Fruit fly (Drosophila melanogaster) whole organism, embryonic: ENCODE results near the gene Rexo5.

Experiments
- CG10274 ChIP-seq: fragments of 200-800 bp; sonication (Bioruptor generic); optimal IDR thresholded peaks from 3 replicates; lab custom pipeline; 2017; ENCODE audit warnings: missing biosample characterization, mild to moderate bottlenecking, missing genetic modification characterization
- CG10321 ChIP-seq: fragments of 200-800 bp; sonication (Bioruptor generic); IDR thresholded peaks from 2 replicates; pipeline ENCODE4 v1.3.6; 2022; ENCODE audit warnings: missing biosample characterization, missing genetic modification characterization
- CG11456 ChIP-seq: fragments of 200-800 bp; sonication (Bioruptor generic); IDR thresholded peaks from 3 replicates; pipeline ENCODE4 v1.3.6; 2022; ENCODE audit warnings: missing biosample characterization, missing genetic modification characterization
- CG11560 ChIP-seq: fragments of 200-800 bp; sonication (Bioruptor generic); IDR thresholded peaks from 3 replicates; pipeline ENCODE4 v1.3.6; 2022; ENCODE audit warnings: missing biosample characterization, missing genetic modification characterization
- CG11696 ChIP-seq: fragments of 200-800 bp; sonication (Bioruptor generic); IDR thresholded peaks from 2 replicates; pipeline ENCODE4 v1.3.6; 2022; ENCODE audit warnings: missing biosample characterization, missing genetic modification characterization
- CG12391 ChIP-seq: fragments of 200-800 bp; sonication (Bioruptor generic); optimal IDR thresholded peaks from 3 replicates; lab custom pipeline; 2018; ENCODE audit warnings: missing biosample characterization, mild to moderate bottlenecking, missing genetic modification characterization, moderate library complexity
- CG13775 ChIP-seq: fragments of 200-800 bp; sonication (Bioruptor generic); optimal IDR thresholded peaks from 3 replicates; lab custom pipeline; 2017; ENCODE audit warnings: missing biosample characterization, mild to moderate bottlenecking, missing genetic modification characterization
- CG14441 ChIP-seq: fragments of 200-800 bp; sonication (Bioruptor generic); IDR thresholded peaks from 2 replicates; pipeline ENCODE4 v1.3.6; 2022; ENCODE audit warnings: missing biosample characterization, missing genetic modification characterization
- CG14667 ChIP-seq: fragments of 200-800 bp; sonication (Bioruptor generic); IDR thresholded peaks from 2 replicates; pipeline ENCODE4 v1.3.6; 2022; ENCODE audit warnings: missing biosample characterization, missing genetic modification characterization
- CG1603 ChIP-seq: fragments of 200-800 bp; sonication (Bioruptor generic); optimal IDR thresholded peaks from 2 replicates; lab custom pipeline; 2019; ENCODE audit warnings: missing biosample characterization, mild to moderate bottlenecking, missing genetic modification characterization, moderate library complexity
- CG17328 ChIP-seq: fragments of 200-800 bp; sonication (Bioruptor generic); IDR thresholded peaks from 2 replicates; pipeline ENCODE4 v1.3.6; 2022; ENCODE audit warnings: missing biosample characterization, missing genetic modification characterization
- CG1832 ChIP-seq: fragments of 200-800 bp; sonication (Bioruptor generic); optimal IDR thresholded peaks from 2 replicates; lab custom pipeline; 2017; ENCODE audit warnings: missing biosample characterization, mild to moderate bottlenecking, missing genetic modification characterization, inconsistent platforms
- CG2202 ChIP-seq: fragments of 200-800 bp; sonication (Bioruptor generic); optimal IDR thresholded peaks from 2 replicates; lab custom pipeline; 2018; ENCODE audit warnings: missing biosample characterization, mild to moderate bottlenecking, missing genetic modification characterization
- CG32767 ChIP-seq: fragments of 200-800 bp; sonication (Bioruptor generic); IDR thresholded peaks from 2 replicates; pipeline ENCODE4 v1.3.6; 2022; ENCODE audit warnings: missing biosample characterization, missing genetic modification characterization
- CG3407 ChIP-seq: fragments of 200-800 bp; sonication (Bioruptor generic); optimal IDR thresholded peaks from 2 replicates; lab custom pipeline; 2018; ENCODE audit warnings: missing biosample characterization, mild to moderate bottlenecking, missing genetic modification characterization
- CG34422 ChIP-seq: fragments of 200-800 bp; sonication (Bioruptor generic); IDR thresholded peaks from 3 replicates; pipeline ENCODE4 v1.3.6; 2022; ENCODE audit warnings: missing biosample characterization, missing genetic modification characterization
- CG4282 ChIP-seq: fragments of 200-800 bp; sonication (Bioruptor generic); optimal IDR thresholded peaks from 2 replicates; lab custom pipeline; 2016; ENCODE audit warnings: missing biosample characterization, missing genetic modification characterization
- CG4404 ChIP-seq: fragments of 200-800 bp; sonication (Bioruptor generic); IDR thresholded peaks from 2 replicates; pipeline ENCODE4 v1.3.6; 2022; ENCODE audit warnings: missing biosample characterization, missing genetic modification characterization
- CG6689 ChIP-seq: fragments of 200-800 bp; sonication (Bioruptor generic); IDR thresholded peaks from 2 replicates; pipeline ENCODE4 v1.3.6; 2022; ENCODE audit warnings: missing biosample characterization, missing genetic modification characterization
- CG7372 ChIP-seq: fragments of 200-800 bp; sonication (Bioruptor generic); IDR thresholded peaks from 2 replicates; pipeline ENCODE4 v1.3.6; 2022; ENCODE audit warnings: missing biosample characterization, missing genetic modification characterization
- CG7839 ChIP-seq: fragments of 200-800 bp; sonication (Bioruptor generic); optimal IDR thresholded peaks from 3 replicates; lab custom pipeline; 2018; ENCODE audit warnings: missing biosample characterization, mild to moderate bottlenecking, missing genetic modification characterization, moderate library complexity
- CG8388 ChIP-seq: fragments of 200-800 bp; sonication (Bioruptor generic); optimal IDR thresholded peaks from 2 replicates; lab custom pipeline; 2019; ENCODE audit warnings: missing biosample characterization, mild to moderate bottlenecking, missing genetic modification characterization, moderate library complexity
- CG9727 ChIP-seq: fragments of 200-800 bp; sonication (Bioruptor generic); optimal IDR thresholded peaks from 3 replicates; lab custom pipeline; 2017; ENCODE audit warnings: missing biosample characterization, mild to moderate bottlenecking, missing genetic modification characterization
- Deaf1 ChIP-seq: fragments of 200-800 bp; optimal IDR thresholded peaks from 3 replicates; lab custom pipeline; 2019; ENCODE audit warnings: missing biosample characterization, mild to moderate bottlenecking, missing genetic modification characterization, moderate library complexity
- ERR ChIP-seq: fragments of 200-800 bp; sonication (Bioruptor generic); optimal IDR thresholded peaks from 2 replicates; lab custom pipeline; 2016; ENCODE audit warnings: missing biosample characterization, missing genetic modification characterization
- Fer1 ChIP-seq: fragments of 200-800 bp; sonication (Bioruptor generic); optimal IDR thresholded peaks from 2 replicates; lab custom pipeline; 2017; ENCODE audit warnings: missing biosample characterization, mild to moderate bottlenecking, missing genetic modification characterization
- Gsc ChIP-seq: fragments of 200-800 bp; sonication (Bioruptor generic); IDR thresholded peaks from 2 replicates; pipeline ENCODE4 v1.3.6; 2022; ENCODE audit warnings: missing biosample characterization, missing genetic modification characterization
- Hr3 ChIP-seq: fragments of 200-800 bp; sonication (Bioruptor generic); optimal IDR thresholded peaks from 3 replicates; lab custom pipeline; 2016; ENCODE audit warnings: missing biosample characterization, missing genetic modification characterization
- Hr51 ChIP-seq, 2 experiments: fragments of 200-800 bp; sonication (Bioruptor generic); optimal IDR thresholded peaks; 2 replicates in 1 of 2; 3 replicates in 1 of 2; lab custom pipeline; 2016 to 2018; ENCODE audit warnings: missing biosample characterization in 2 of 2, missing genetic modification characterization in 2 of 2, mild to moderate bottlenecking in 1 of 2, moderate library complexity in 1 of 2
- Kr ChIP-seq: fragments of 200-800 bp; sonication (Bioruptor generic); optimal IDR thresholded peaks from 2 replicates; lab custom pipeline; 2017; ENCODE audit warnings: missing biosample characterization, mild to moderate bottlenecking, missing genetic modification characterization
- Med ChIP-seq: fragments of 200-800 bp; sonication (Bioruptor generic); peaks from one replicate; lab custom pipeline; 2016; ENCODE audit warnings: missing biosample characterization, missing genetic modification characterization, mild to moderate bottlenecking, inconsistent platforms, moderate library complexity
- Meics ChIP-seq: fragments of 200-800 bp; sonication (Bioruptor generic); optimal IDR thresholded peaks from 2 replicates; lab custom pipeline; 2017; ENCODE audit warnings: missing biosample characterization, mild to moderate bottlenecking, missing genetic modification characterization
- NfI ChIP-seq: fragments of 200-800 bp; sonication (Bioruptor generic); optimal IDR thresholded peaks from 3 replicates; lab custom pipeline; 2018; ENCODE audit warnings: missing biosample characterization, mild to moderate bottlenecking, missing genetic modification characterization, moderate library complexity
- Sox100B ChIP-seq: fragments of 200-800 bp; sonication (Bioruptor generic); optimal IDR thresholded peaks from 3 replicates; lab custom pipeline; 2018; ENCODE audit warnings: missing biosample characterization, mild to moderate bottlenecking, missing genetic modification characterization
- Tbp ChIP-seq: fragments of >200 bp; optimal IDR thresholded peaks from 2 replicates; lab custom pipeline; 2018; ENCODE audit warnings: missing biosample characterization, missing genetic modification characterization
- cg ChIP-seq: fragments of 200-800 bp; sonication (Bioruptor generic); optimal IDR thresholded peaks from 3 replicates; lab custom pipeline; 2019; ENCODE audit warnings: missing biosample characterization, mild to moderate bottlenecking, missing genetic modification characterization, moderate library complexity
- ci ChIP-seq: fragments of 200-800 bp; sonication (Bioruptor generic); IDR thresholded peaks from 3 replicates; pipeline ENCODE4 v1.3.6; 2022; ENCODE audit warnings: missing biosample characterization, missing genetic modification characterization
- ewg ChIP-seq: fragments of 200-800 bp; sonication (Bioruptor generic); optimal IDR thresholded peaks from 3 replicates; lab custom pipeline; 2017; ENCODE audit warnings: mild to moderate bottlenecking, missing biosample characterization, missing genetic modification reagents, missing genetic modification characterization
- fd3F ChIP-seq: fragments of 200-800 bp; sonication (Bioruptor generic); optimal IDR thresholded peaks from 2 replicates; lab custom pipeline; 2018; ENCODE audit warnings: missing biosample characterization, mild to moderate bottlenecking, missing genetic modification characterization, moderate library complexity
- gce ChIP-seq: fragments of 200-800 bp; sonication (Bioruptor generic); IDR thresholded peaks from 3 replicates; pipeline ENCODE4 v1.3.6; 2022; ENCODE audit warnings: missing biosample characterization, missing genetic modification characterization
- klu ChIP-seq: fragments of 200-800 bp; sonication (Bioruptor generic); IDR thresholded peaks from 2 replicates; pipeline ENCODE4 v1.3.6; 2022; ENCODE audit warnings: missing biosample characterization, missing genetic modification characterization
- lab ChIP-seq: fragments of 200-800 bp; sonication (Bioruptor generic); optimal IDR thresholded peaks from 3 replicates; lab custom pipeline; 2017; ENCODE audit warnings: missing biosample characterization, missing genetic modification characterization, mild to moderate bottlenecking, moderate library complexity, missing genetic modification reagents
- nerfin-2 ChIP-seq: fragments of 200-800 bp; sonication (Bioruptor generic); IDR thresholded peaks from 2 replicates; pipeline ENCODE4 v1.3.6; 2022; ENCODE audit warnings: missing biosample characterization, missing genetic modification characterization; ENCODE audit not compliant: partially characterized antibody
- nom ChIP-seq: fragments of 200-800 bp; sonication (Bioruptor generic); optimal IDR thresholded peaks from 2 replicates; lab custom pipeline; 2017; ENCODE audit warnings: missing biosample characterization, missing genetic modification characterization, mild to moderate bottlenecking, moderate library complexity, missing genetic modification reagents
- onecut ChIP-seq: fragments of 200-800 bp; sonication (Bioruptor generic); IDR thresholded peaks from 2 replicates; pipeline ENCODE4 v1.3.6; 2022; ENCODE audit warnings: missing biosample characterization, missing genetic modification characterization
- pzg ChIP-seq: fragments of 200-800 bp; sonication (Bioruptor generic); optimal IDR thresholded peaks from 3 replicates; lab custom pipeline; 2018; ENCODE audit warnings: missing biosample characterization, mild to moderate bottlenecking, missing genetic modification characterization, moderate library complexity
- sens-2 ChIP-seq: fragments of 200-800 bp; sonication (Bioruptor generic); IDR thresholded peaks from 2 replicates; pipeline ENCODE4 v1.3.6; 2022; ENCODE audit warnings: missing biosample characterization, missing genetic modification characterization
- shn ChIP-seq: fragments of 200-800 bp; sonication (Bioruptor generic); optimal IDR thresholded peaks from 3 replicates; lab custom pipeline; 2016; ENCODE audit warnings: missing biosample characterization, missing genetic modification characterization
- tx ChIP-seq: fragments of 200-800 bp; sonication (Bioruptor generic); optimal IDR thresholded peaks from 2 replicates; lab custom pipeline; 2016; ENCODE audit warnings: missing biosample characterization, missing genetic modification characterization
- zen2 ChIP-seq: fragments of 200-800 bp; sonication (Bioruptor generic); IDR thresholded peaks from 3 replicates; pipeline ENCODE4 v1.3.6; 2022; ENCODE audit warnings: missing biosample characterization, missing genetic modification characterization; ENCODE audit not compliant: partially characterized antibody

The Rexo5 gene

dm6 chr3L:6589429-6590062 is 13.9 kb upstream of the Rexo5 start, which contains the start of gene jv:
Gene jv (minus strand): TSS chr3L:6589479.
- no peak for TF ChIP-seq CG10321 (GFP tag; lab: Robert Waterston, UW)
- TF ChIP-seq CG14441 (GFP tag; lab: Robert Waterston, UW), result peak; percentile 44; the same call in 1 of the 2 replicates
- peak; percentile 48 for TF ChIP-seq CG17328 (GFP tag; lab: Robert Waterston, UW)
- peak; percentile 49 for TF ChIP-seq CG6689 (GFP tag; lab: Robert Waterston, UW)
- TF ChIP-seq Hr3 (GFP tag; lab: Kevin White, UChicago), result peak; percentile 30
- TF ChIP-seq zen2 (GFP tag; lab: Robert Waterston, UW), result no peak
- TF ChIP-seq pzg, result no peak
- TF ChIP-seq onecut (GFP tag; lab: Robert Waterston, UW), result no peak
- no peak for TF ChIP-seq CG11560 (tag; lab: Robert Waterston, UW)
- no peak for TF ChIP-seq Sox100B (GFP tag; lab: Kevin White, UChicago)
- no peak for TF ChIP-seq ERR (GFP tag; lab: Kevin White, UChicago)
- no peak for TF ChIP-seq lab
- no peak for TF ChIP-seq klu (GFP tag; lab: Robert Waterston, UW)
- no peak for TF ChIP-seq Med (GFP tag; lab: Kevin White, UChicago)
- TF ChIP-seq CG32767 (GFP tag; lab: Robert Waterston, UW), result 0 out of 2 replicates have a peak, but pooled peaks have one; percentile 13
- TF ChIP-seq CG10274 (GFP tag; lab: Kevin White, UChicago), result no peak
- TF ChIP-seq Fer1, result no peak
- no peak for TF ChIP-seq fd3F (GFP tag; lab: Kevin White, UChicago)
- no peak for TF ChIP-seq nerfin-2 (GFP tag; lab: Robert Waterston, UW)
- TF ChIP-seq CG8388 (GFP tag; lab: Kevin White, UChicago), result peak; percentile 28
- TF ChIP-seq CG13775 (GFP tag; lab: Kevin White, UChicago), result no peak
- TF ChIP-seq CG3407 (GFP tag; lab: Kevin White, UChicago), result no peak
- no peak for TF ChIP-seq sens-2 (GFP tag; lab: Robert Waterston, UW)
- no peak for TF ChIP-seq CG4282
- TF ChIP-seq Meics, result no peak
- no peak for TF ChIP-seq CG2202
- 0 out of 2 replicates have a peak, but pooled peaks have one; percentile 15 for TF ChIP-seq Gsc
- TF ChIP-seq CG7839 (tag; lab: Kevin White, UChicago), result no peak
- no peak for TF ChIP-seq gce (GFP tag; lab: Robert Waterston, UW)
- TF ChIP-seq Kr (GFP tag; lab: Kevin White, UChicago), result no peak
- TF ChIP-seq CG7372, result no peak
- TF ChIP-seq CG1832 (GFP tag; lab: Kevin White, UChicago), result no peak
- TF ChIP-seq Hr51 (GFP tag; optimal IDR thresholded peaks at IDR 0.05; lab: Kevin White, UChicago), result no peak
- no peak for TF ChIP-seq nom
- no peak for TF ChIP-seq NfI (GFP tag; lab: Kevin White, UChicago)
- no peak for TF ChIP-seq CG14667 (GFP tag; lab: Robert Waterston, UW)
- peak; percentile 42; the same call in 1 of the 2 replicates for TF ChIP-seq CG4404 (GFP tag; lab: Robert Waterston, UW)
- TF ChIP-seq CG1603 (tag; lab: Kevin White, UChicago), result no peak
- TF ChIP-seq tx (GFP tag; lab: Kevin White, UChicago), result no peak
- no peak for TF ChIP-seq CG11456 (GFP tag; lab: Robert Waterston, UW)
- TF ChIP-seq cg (GFP tag; lab: Kevin White, UChicago), result no peak
- TF ChIP-seq CG34422 (GFP tag; lab: Robert Waterston, UW), result no peak; the same call in 2 of the 3 replicates
- peak; percentile 79; the same call in 2 of the 3 replicates for TF ChIP-seq ci (GFP tag; lab: Robert Waterston, UW)
- TF ChIP-seq CG11696 (GFP tag; lab: Robert Waterston, UW), result no peak
- TF ChIP-seq CG12391 (tag; lab: Kevin White, UChicago), result no peak
- TF ChIP-seq ewg (GFP tag; lab: Kevin White, UChicago), result no peak
- TF ChIP-seq Tbp (GFP tag; lab: Kevin White, UChicago), result no peak
- no peak for TF ChIP-seq shn (GFP tag; lab: Kevin White, UChicago)
- peak; percentile 2 for TF ChIP-seq CG9727 (GFP tag; lab: Kevin White, UChicago)
- TF ChIP-seq Deaf1 (tag; lab: Kevin White, UChicago), result no peak
